Worm (Caenorhabditis elegans) whole organism, early embryonic: Measurements from ENCODE around the gene C18A3.11.
A peak's percentile ranks its signal among the peaks of the same experiment; 100 is the strongest.

Experiments
- B0310.2 ChIP-seq: sonication (generic microtip); optimal IDR thresholded peaks from 2 replicates; lab custom pipeline; 2016; ENCODE audit warnings: mild to moderate bottlenecking, missing genetic modification characterization, missing compliant biosample characterization
- F13C5.2 ChIP-seq: sonication (generic microtip); optimal IDR thresholded peaks from 2 replicates; lab custom pipeline; 2017; ENCODE audit warnings: mild to moderate bottlenecking, missing genetic modification characterization, inconsistent platforms, missing compliant biosample characterization
- aly-1 ChIP-seq: sonication (generic microtip); optimal IDR thresholded peaks from 2 replicates; lab custom pipeline; 2016; ENCODE audit warnings: missing genetic modification characterization, missing compliant biosample characterization
- ama-1 ChIP-seq: fragments of 150-350 bp; optimal IDR thresholded peaks from 2 replicates; lab custom pipeline; 2014
- ceh-13 ChIP-seq: fragments of 200-800 bp; sonication (Bioruptor generic); optimal IDR thresholded peaks from 2 replicates; lab custom pipeline; 2018; ENCODE audit warnings: mild to moderate bottlenecking, missing genetic modification characterization, missing compliant biosample characterization
- ceh-36 ChIP-seq: sonication (generic microtip); optimal IDR thresholded peaks from 2 replicates; lab custom pipeline; 2016; ENCODE audit warnings: missing genetic modification characterization, inconsistent platforms, missing compliant biosample characterization
- ets-7 ChIP-seq: sonication (generic microtip); optimal IDR thresholded peaks from 2 replicates; lab custom pipeline; 2016; ENCODE audit warnings: missing genotype, missing genetic modification characterization, missing compliant biosample characterization
- flt-1 ChIP-seq: fragments of 200-800 bp; sonication (Bioruptor generic); IDR thresholded peaks from 2 replicates; pipeline ENCODE4 v1.3.6; 2022; ENCODE audit warnings: missing genetic modification characterization, missing compliant biosample characterization
- hmbx-1 ChIP-seq: sonication (generic microtip); optimal IDR thresholded peaks from 2 replicates; lab custom pipeline; 2016; ENCODE audit warnings: mild to moderate bottlenecking, missing genetic modification characterization, missing compliant biosample characterization
- hmg-4 ChIP-seq: fragments of 200-800 bp; sonication (Bioruptor generic); optimal IDR thresholded peaks from 2 replicates; lab custom pipeline; 2018; ENCODE audit warnings: mild to moderate bottlenecking, missing genetic modification characterization, missing compliant biosample characterization
- hnd-1 ChIP-seq: sonication (generic microtip); optimal IDR thresholded peaks from 2 replicates; lab custom pipeline; 2016; ENCODE audit warnings: missing genetic modification characterization, missing compliant biosample characterization
- pes-1 ChIP-seq: fragments of 200-800 bp; sonication (Bioruptor generic); IDR thresholded peaks from 2 replicates; pipeline ENCODE4 v1.3.6; 2022; ENCODE audit warnings: missing genetic modification reagents, missing genetic modification characterization, missing compliant biosample characterization
- scrt-1 ChIP-seq: fragments of 200-800 bp; sonication (Bioruptor generic); IDR thresholded peaks from 2 replicates; pipeline ENCODE4 v1.3.6; 2022; ENCODE audit warnings: missing genetic modification characterization, missing compliant biosample characterization
- sea-1 ChIP-seq: fragments of 200-800 bp; sonication (Bioruptor generic); conservative IDR thresholded peaks from 2 replicates; pipeline ENCODE4 v1.3.6; 2022; ENCODE audit warnings: missing genetic modification characterization, missing compliant biosample characterization
- tbx-11 ChIP-seq: fragments of 200-800 bp; sonication (Bioruptor generic); IDR thresholded peaks from 2 replicates; pipeline ENCODE4 v1.3.6; 2022; ENCODE audit warnings: missing genetic modification characterization, missing compliant biosample characterization
- tbx-37 ChIP-seq: fragments of 200-800 bp; sonication (Bioruptor generic); conservative IDR thresholded peaks from 2 replicates; pipeline ENCODE4 v1.3.6; 2022; ENCODE audit warnings: missing genetic modification reagents, missing genetic modification characterization, missing compliant biosample characterization
- tra-4 ChIP-seq: sonication (generic microtip); optimal IDR thresholded peaks from 2 replicates; lab custom pipeline; 2017; ENCODE audit warnings: missing genetic modification characterization, missing compliant biosample characterization

Gene C18A3.11

DNA sequence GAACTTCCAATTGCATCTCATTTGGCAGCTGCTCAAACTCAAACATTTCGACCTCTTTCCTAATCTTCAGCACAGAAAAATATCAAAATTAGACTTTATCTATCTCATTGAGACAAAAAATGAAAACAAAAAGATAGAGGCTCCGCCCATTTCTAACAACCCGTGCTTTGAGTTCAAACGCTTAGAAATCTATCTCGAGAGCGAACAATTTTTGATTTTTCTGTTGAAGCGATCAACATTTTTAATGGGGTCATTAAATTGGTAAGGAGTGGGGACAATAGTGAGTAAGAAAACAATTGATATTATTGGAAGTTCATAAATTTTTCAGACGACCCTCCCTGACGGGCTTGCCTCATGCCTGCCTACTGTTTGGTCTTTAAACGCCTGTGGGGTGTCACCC is 32.0 kb upstream of the C18A3.11 start, which contains the start of the genes C25H3.10 and C25H3.1:
Gene C25H3.10, minus strand, starts transcription at position 101 of the 400 bp plus-strand sequence.
Gene C25H3.1, plus strand, starts transcription at position 203 of the 400 bp plus-strand sequence.
- no peak for TF ChIP-seq aly-1 (tag; lab: Kevin White, UChicago)
- no peak for TF ChIP-seq tbx-11 (GFP tag; lab: Robert Waterston, UW)
- no peak for TF ChIP-seq tra-4
- TF ChIP-seq ceh-13 = no peak
- no peak for TF ChIP-seq F13C5.2 (tag; lab: Kevin White, UChicago)
- TF ChIP-seq pes-1 (GFP tag; lab: Robert Waterston, UW) = no peak
- TF ChIP-seq hmbx-1 = no peak
- no peak for TF ChIP-seq B0310.2 (tag; lab: Kevin White, UChicago)
- no peak for TF ChIP-seq hnd-1 (tag; lab: Kevin White, UChicago)
- no peak for TF ChIP-seq sea-1 (GFP tag; lab: Robert Waterston, UW)
- no peak for TF ChIP-seq scrt-1
- TF ChIP-seq ceh-36 (tag; lab: Kevin White, UChicago) = no peak
- TF ChIP-seq hmg-4 (GFP tag; lab: Kevin White, UChicago) = no peak
- TF ChIP-seq ets-7 (tag; lab: Kevin White, UChicago) = no peak
- no peak for TF ChIP-seq ama-1

DNA sequence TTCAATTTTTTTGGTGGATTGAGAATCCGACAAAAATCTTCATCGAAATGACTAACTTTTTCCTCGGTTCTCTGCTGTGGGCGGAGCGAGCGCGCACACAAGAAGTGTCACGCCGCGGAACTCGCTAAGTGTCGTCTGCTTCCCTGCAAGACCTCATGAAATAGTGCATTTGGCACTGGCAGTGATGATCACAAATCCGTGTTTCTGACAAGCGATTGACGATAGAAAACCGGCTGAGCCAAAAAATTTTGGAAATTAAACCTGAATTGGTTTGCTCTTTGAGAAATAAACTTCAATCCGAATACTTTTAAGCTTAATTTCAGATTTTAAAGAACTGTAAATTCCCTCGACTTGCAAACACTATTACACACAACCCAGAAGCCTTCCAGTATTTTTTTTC is 29.3 kb upstream of the C18A3.11 start:
- TF ChIP-seq ama-1 = peak; percentile 70
- no peak for TF ChIP-seq ceh-13

DNA sequence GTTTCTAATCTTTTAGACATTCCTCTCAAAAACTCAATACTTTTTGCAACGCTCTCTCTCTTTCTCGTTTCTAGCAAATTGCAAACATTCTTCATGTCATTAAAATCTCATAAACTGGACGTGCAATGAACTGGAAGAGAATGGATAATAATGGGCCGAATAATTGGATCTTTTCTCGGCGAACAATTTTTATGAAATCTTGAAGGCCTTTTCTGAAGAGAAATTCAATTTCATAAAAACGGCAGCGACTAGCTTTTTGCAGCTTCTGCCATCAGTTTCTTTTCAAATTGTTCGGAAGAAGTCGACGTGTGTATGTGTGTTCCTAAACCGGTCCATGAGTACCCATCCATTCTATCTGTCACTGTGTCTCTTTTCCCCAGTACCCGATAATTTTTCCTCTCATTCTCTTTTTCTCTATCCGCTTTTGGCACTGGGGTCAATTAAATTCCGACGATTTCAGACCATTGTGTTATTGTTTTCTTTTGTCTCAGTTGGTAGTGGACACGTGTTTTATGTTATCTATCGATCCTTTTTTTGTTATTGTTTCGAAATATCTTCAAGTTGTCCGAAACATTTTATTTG is 28.1 kb upstream of the C18A3.11 start:
- TF ChIP-seq B0310.2 (tag; lab: Kevin White, UChicago) (no peak), sea-1 (GFP tag; lab: Robert Waterston, UW) (no peak), tra-4 (no peak), scrt-1 (no peak), ceh-36 (tag; lab: Kevin White, UChicago) (no peak), flt-1 (GFP tag; lab: Robert Waterston, UW) (no peak), tbx-11 (GFP tag; lab: Robert Waterston, UW) (no peak), tbx-37 (GFP tag; lab: Robert Waterston, UW) (no peak), ceh-13 (no peak), pes-1 (GFP tag; lab: Robert Waterston, UW) (no peak), F13C5.2 (tag; lab: Kevin White, UChicago) (no peak), aly-1 (tag; lab: Kevin White, UChicago) (no peak)

DNA sequence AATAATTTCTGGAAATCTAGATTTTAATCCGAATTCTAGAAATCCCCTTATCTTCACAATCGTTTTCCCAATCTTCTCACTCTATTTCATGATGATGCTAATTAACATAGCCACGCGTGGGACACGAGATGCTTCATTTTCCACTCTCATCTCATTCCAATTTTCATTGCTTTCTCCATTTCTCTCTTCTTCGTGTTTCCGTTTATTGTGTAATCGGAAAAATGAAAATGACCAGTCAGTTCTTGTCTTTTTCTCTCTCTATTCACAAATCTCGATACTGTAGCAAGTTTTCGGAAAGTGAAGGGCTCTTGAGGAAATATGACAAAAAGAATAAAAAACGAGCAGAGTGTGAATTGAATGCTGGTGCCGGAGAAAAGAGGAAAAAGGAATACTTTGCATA is 26.4 kb upstream of the C18A3.11 start:
- no peak for TF ChIP-seq ceh-13
- no peak for TF ChIP-seq tbx-37 (GFP tag; lab: Robert Waterston, UW)
- TF ChIP-seq tra-4 = no peak
- no peak for TF ChIP-seq B0310.2 (tag; lab: Kevin White, UChicago)
- no peak for TF ChIP-seq tbx-11 (GFP tag; lab: Robert Waterston, UW)

DNA sequence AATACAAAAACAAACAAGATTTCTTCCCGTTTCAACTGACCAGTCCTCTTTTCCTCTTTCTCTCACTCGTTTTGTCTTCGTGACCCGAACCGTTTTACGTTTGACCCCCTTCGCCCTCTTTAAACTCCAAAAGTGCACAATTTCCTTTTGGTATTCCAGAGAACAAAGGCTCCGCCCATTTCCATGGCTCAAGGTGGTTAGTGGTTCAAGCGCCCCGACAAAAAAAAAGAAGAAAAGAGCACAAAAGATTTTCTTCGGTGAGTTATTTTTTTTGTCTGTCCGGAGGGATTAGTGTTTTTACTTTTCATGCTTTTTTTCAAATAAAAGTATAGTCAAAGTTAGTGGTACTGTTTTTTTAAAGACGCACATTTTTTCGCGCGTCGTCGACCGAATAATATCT is 23.3 kb upstream of the C18A3.11 start, which contains the start of gene osta-2:
Gene osta-2, plus strand, starts transcription at position 160 of the 400 bp plus-strand sequence.
- TF ChIP-seq flt-1 (GFP tag; lab: Robert Waterston, UW) = no peak

DNA sequence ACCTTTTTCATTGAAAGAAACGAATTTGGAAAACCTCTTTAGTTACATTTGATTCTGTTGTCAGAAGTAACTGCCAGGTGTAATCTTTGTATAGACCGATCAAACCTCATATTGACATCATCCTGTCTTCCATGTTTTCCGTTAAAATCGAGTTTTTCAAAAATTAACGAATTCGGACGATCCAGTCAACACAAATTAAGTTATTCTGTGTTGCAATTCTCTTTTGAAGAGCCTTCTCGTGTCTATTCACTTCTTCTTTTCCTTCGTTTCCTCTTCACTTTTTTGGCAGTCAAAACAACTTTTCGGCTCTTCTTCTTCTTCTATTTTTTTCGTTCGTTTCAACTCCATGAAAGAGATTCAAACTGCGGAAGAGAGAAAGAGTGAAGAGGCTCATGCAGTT is 22.7 kb upstream of the C18A3.11 start:
- TF ChIP-seq tra-4 = no peak
- TF ChIP-seq hmg-4 (GFP tag; lab: Kevin White, UChicago) = no peak
- no peak for TF ChIP-seq flt-1 (GFP tag; lab: Robert Waterston, UW)
- no peak for TF ChIP-seq ceh-36 (tag; lab: Kevin White, UChicago)
- no peak for TF ChIP-seq scrt-1
- TF ChIP-seq ets-7 (tag; lab: Kevin White, UChicago) = no peak
- no peak for TF ChIP-seq F13C5.2 (tag; lab: Kevin White, UChicago)

DNA sequence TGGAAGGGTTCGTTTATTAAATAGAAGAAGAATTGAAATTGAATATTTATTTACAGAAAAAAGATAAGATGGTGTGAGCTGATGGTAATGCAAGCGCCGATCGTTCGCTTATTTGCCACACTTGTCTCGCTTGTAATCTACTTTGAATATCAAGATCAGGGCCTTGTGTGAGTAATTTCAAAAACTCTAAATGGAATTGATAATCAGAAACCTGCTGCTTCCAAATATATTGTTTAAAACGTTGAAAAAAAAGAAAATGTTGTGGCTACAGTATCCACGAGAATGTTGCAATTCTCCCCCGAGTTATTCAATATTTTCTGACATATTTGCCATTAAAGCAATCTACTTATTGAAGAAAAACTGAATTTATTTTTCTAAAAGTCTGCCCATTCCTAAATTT is 20.0 kb upstream of the C18A3.11 start:
- no peak for TF ChIP-seq B0310.2 (tag; lab: Kevin White, UChicago)
- TF ChIP-seq tbx-11 (GFP tag; lab: Robert Waterston, UW) = no peak
- TF ChIP-seq pes-1 (GFP tag; lab: Robert Waterston, UW) = no peak
- no peak for TF ChIP-seq hnd-1 (tag; lab: Kevin White, UChicago)

DNA sequence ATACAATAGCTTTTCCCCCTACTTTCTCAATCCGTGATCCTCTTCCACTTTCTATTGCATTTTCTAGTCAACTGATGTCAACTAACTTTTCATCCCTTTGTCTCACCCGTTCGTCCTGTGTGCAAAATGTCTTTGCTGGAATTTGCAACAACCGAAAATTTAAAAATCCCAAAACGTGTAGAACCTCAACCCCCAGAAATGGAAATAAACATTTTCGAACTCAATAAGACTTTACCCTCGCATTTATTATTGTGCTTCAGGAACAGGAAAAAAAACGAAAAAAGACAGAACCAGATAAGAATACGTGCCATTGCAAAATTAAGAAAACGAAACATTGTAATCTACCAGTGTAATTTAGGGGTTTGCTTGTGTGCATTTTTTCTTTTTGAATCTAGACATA is 18.7 kb upstream of the C18A3.11 start:
- TF ChIP-seq pes-1 (GFP tag; lab: Robert Waterston, UW) = no peak
- TF ChIP-seq ama-1 = peak; percentile 28

DNA sequence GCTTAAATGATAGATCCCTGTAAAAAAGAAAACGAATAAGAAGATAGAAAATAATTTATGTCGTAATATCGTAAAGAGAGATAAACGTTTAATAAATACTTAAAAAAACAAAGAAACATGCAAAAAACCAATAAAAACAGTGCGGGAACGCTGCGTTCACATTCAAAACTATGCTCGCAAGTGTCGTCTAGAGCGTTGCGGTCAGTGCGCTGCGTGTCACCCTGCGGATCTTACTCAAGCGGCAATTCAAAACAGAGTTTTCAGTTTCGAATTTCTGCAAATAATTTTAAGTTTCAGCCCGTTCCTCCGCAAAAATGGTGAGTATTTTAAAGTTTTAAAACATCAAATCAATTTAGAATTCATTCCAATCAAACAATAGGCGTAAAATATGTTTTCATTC is 16.0 kb upstream of the C18A3.11 start, which contains the start of the genes tiar-1 and lelo-4:
Gene tiar-1, minus strand, starts transcription at position 17 of the 400 bp plus-strand sequence.
Gene lelo-4, plus strand, starts transcription at position 118 of the 400 bp plus-strand sequence.
- TF ChIP-seq scrt-1 (no peak), B0310.2 (tag; lab: Kevin White, UChicago) (no peak), hmg-4 (GFP tag; lab: Kevin White, UChicago) (peak; percentile 7), flt-1 (GFP tag; lab: Robert Waterston, UW) (no peak), F13C5.2 (tag; lab: Kevin White, UChicago) (peak; percentile 29), sea-1 (GFP tag; lab: Robert Waterston, UW) (no peak), pes-1 (GFP tag; lab: Robert Waterston, UW) (no peak), tbx-11 (GFP tag; lab: Robert Waterston, UW) (no peak)
